Fruit fly (Drosophila melanogaster): Measurements from ENCODE around the gene Pdha.

The Pdha gene

DNA sequence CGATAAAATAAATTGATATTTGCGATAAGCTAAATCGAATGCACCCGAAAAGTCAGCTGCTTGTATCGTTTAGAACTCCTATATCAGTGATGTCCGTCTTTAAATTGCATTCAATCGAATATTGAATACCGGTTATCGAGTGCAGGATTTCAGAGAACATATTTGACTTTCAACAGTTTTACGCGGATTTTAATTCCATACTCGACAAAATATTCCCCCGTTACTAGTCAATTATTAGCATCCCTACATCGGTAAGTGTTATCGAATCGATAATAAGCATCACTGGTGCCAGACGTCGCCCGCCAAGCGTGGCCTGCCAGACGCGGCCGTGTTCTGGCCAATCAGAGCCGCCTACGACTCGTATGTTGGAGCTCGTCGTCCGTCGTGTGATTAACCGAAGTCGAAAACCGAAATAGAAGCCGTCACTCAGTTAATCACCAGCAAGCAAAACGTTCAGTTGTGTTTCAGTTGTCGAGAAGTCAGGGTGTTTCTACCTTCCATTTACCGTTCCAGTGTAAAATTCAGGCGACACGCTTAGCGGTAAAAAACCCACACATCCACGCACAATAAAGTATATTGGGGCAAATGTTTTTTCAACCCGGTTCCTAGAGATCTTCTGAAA, 14.2 kb upstream of the Pdha start, which contains the start of gene ctp (continued):
- TF ChIP-seq CG7963 (GFP tag; IDR thresholded peaks at IDR 0.05; ENCODE audit: partially characterized antibody) (peak; percentile 64; the same call in 2 of the 3 replicates), H2.0 (GFP tag; IDR thresholded peaks at IDR 0.05) (peak; percentile 4; the same call in 1 of the 2 replicates), Bgb (GFP tag; IDR thresholded peaks at IDR 0.05; ENCODE audit: partially characterized antibody) (peak; percentile 67), Sox102F (GFP tag; optimal IDR thresholded peaks at IDR 0.05) (peak; percentile 21), ap (GFP tag; IDR thresholded peaks at IDR 0.05) (no peak), insv (GFP tag; optimal IDR thresholded peaks at IDR 0.05) (peak in 1 of 2 experiments; percentile 24), Dref (GFP tag; IDR thresholded peaks at IDR 0.05) (peak; percentile 67), Hmr (GFP tag; optimal IDR thresholded peaks at IDR 0.05) (peak; percentile 57), Pdp1 (GFP tag; optimal IDR thresholded peaks at IDR 0.05) (peak; percentile 48 to 61), Adf1 (GFP tag; IDR thresholded peaks at IDR 0.05) (peak; percentile 45; the same call in 1 of the 2 replicates), abd-A (tag; optimal IDR thresholded peaks at IDR 0.05) (peak; percentile 83), pho (GFP tag; optimal IDR thresholded peaks at IDR 0.05) (peak; percentile 55), CG7786 (GFP tag; optimal IDR thresholded peaks at IDR 0.05) (peak; percentile 30), HHEX (GFP tag; optimal IDR thresholded peaks at IDR 0.05) (peak; percentile 58), CG11247 (GFP tag; IDR thresholded peaks at IDR 0.05) (0 out of 2 replicates have a peak, but pooled peaks have one; percentile 27), CG14860 (GFP tag; IDR thresholded peaks at IDR 0.05; ENCODE audit: partially characterized antibody) (peak; percentile 71), jigr1 (GFP tag; IDR thresholded peaks at IDR 0.05) (no peak), Doc3 (GFP tag; IDR thresholded peaks at IDR 0.05; ENCODE audit: partially characterized antibody) (peak; percentile 65; the same call in 2 of the 3 replicates), ranshi (GFP tag; IDR thresholded peaks at IDR 0.05) (0 out of 2 replicates have a peak, but pooled peaks have one; percentile 4), CG9437 (GFP tag; optimal IDR thresholded peaks at IDR 0.05) (peak; percentile 11), Hr51 (GFP tag; optimal IDR thresholded peaks at IDR 0.05) (peak; percentile 39 to 56), CG17568 (GFP tag; optimal IDR thresholded peaks at IDR 0.05) (peak; percentile 54), hkb (optimal IDR thresholded peaks at IDR 0.05) (no peak), hkb (GFP tag; IDR thresholded peaks at IDR 0.05) (peak; percentile 44; the same call in 1 of the 2 replicates), CG13894 (tag; optimal IDR thresholded peaks at IDR 0.05) (peak; percentile 77), CG9727 (GFP tag; optimal IDR thresholded peaks at IDR 0.05) (peak; percentile 28), aop (GFP tag; IDR thresholded peaks at IDR 0.05) (no peak), Atf3 (GFP tag; optimal IDR thresholded peaks at IDR 0.05) (peak; percentile 0), CG5180 (GFP tag; optimal IDR thresholded peaks at IDR 0.05) (peak; percentile 6), CG17361 (GFP tag; IDR thresholded peaks at IDR 0.05) (peak; percentile 27; the same call in 1 of the 3 replicates), bcd (GFP tag; optimal IDR thresholded peaks at IDR 0.05) (peak; percentile 16), CG9876 (GFP tag; optimal IDR thresholded peaks at IDR 0.05) (peak; percentile 29), CG4730 (GFP tag; IDR thresholded peaks at IDR 0.05) (no peak), CG14441 (GFP tag; IDR thresholded peaks at IDR 0.05) (no peak; the same call in 1 of the 2 replicates), CG8924 (tag; optimal IDR thresholded peaks at IDR 0.05) (peak; percentile 50), CG10543 (GFP tag; optimal IDR thresholded peaks at IDR 0.05) (peak; percentile 64), Xbp1 (GFP tag; optimal IDR thresholded peaks at IDR 0.05) (peak; percentile 55), zen (tag; optimal IDR thresholded peaks at IDR 0.05) (peak; percentile 45), CG13296 (GFP tag; optimal IDR thresholded peaks at IDR 0.05) (peak; percentile 54), ems (GFP tag; optimal IDR thresholded peaks at IDR 0.05) (peak; percentile 23), NC2β (GFP tag; optimal IDR thresholded peaks at IDR 0.05) (peak; percentile 24), ken (GFP tag; IDR thresholded peaks at IDR 0.05) (0 out of 3 replicates have a peak, but pooled peaks have one; percentile 17), al (GFP tag; IDR thresholded peaks at IDR 0.05) (peak; percentile 30; the same call in 1 of the 2 replicates), CG12942 (GFP tag; optimal IDR thresholded peaks at IDR 0.05) (no peak), tx (GFP tag; optimal IDR thresholded peaks at IDR 0.05) (peak; percentile 9), CG8944 (GFP tag; optimal IDR thresholded peaks at IDR 0.05) (peak; percentile 38), Side (GFP tag; optimal IDR thresholded peaks at IDR 0.05) (peak; percentile 43), CG2129 (GFP tag; IDR thresholded peaks at IDR 0.05; ENCODE audit: partially characterized antibody) (0 out of 2 replicates have a peak, but pooled peaks have one; percentile 23)
